Worm (Caenorhabditis elegans): ENCODE results near the gene Y110A2AL.10.

DNA sequence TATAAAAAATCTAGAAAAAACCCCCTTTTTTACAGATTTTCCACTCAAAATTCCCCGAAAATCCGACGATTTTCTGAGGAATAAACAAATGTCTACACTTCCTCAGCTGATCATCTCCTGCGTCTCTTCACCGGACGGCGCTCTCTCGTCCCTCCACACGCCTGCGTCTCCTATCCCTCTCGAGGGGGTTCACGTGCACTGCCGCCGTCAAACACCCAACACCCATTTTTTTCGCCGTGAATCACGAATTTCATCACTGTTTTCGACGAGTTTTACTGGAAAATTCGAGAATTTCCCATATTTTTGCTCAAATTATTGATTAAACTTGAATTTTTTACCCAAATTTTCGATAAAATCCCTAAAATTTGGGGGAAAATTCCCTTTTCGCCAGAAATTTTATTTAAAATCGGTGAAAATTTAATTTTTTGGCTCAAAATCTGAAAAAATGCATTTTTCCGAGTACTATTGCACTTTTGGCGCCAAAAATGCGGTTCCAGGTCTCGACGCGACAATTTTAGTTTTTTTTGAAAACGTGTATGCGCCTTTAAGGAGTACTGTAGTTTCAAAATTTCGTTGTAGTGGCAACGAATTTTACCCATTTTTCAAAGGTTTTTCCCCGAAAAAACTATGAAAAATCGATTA lies 49.2 kb upstream of the Y110A2AL.10 start:
- TF ChIP-seq hlh-13 (GFP tag; optimal IDR thresholded peaks at IDR 0.05) (no peak), ceh-48 (tag; optimal IDR thresholded peaks at IDR 0.05) (no peak), pha-4 (tag; optimal IDR thresholded peaks at IDR 0.05) (no peak), ama-1 (optimal IDR thresholded peaks at IDR 0.05) (no peak)
